Worm (Caenorhabditis elegans) whole organism, young adult: ENCODE data around the gene R10D12.6.

Source experiments
- B0019.2 ChIP-seq: fragments of 200-800 bp; sonication (Bioruptor generic); conservative IDR thresholded peaks from 2 replicates; pipeline ENCODE4 v1.3.6; 2022; ENCODE audit warnings: missing genetic modification reagents, missing genetic modification characterization, missing compliant biosample characterization
- F23B12.7 ChIP-seq: sonication (generic microtip); optimal IDR thresholded peaks from 2 replicates; lab custom pipeline; 2017; ENCODE audit warnings: missing genetic modification characterization, mild to moderate bottlenecking, missing compliant biosample characterization, antibody characterized with exemption, moderate library complexity; ENCODE audit not compliant: insufficient read depth
- Y79H2A.3 ChIP-seq: fragments of 200-800 bp; sonication (Bioruptor generic); conservative IDR thresholded peaks from 2 replicates; pipeline ENCODE4 v1.3.6; 2022; ENCODE audit warnings: missing genetic modification reagents, missing genetic modification characterization, missing compliant biosample characterization
- ama-1 ChIP-seq, 3 experiments: fragments of 150-350 bp in 1 of 3; sonication (generic microtip) in 2 of 3; optimal IDR thresholded peaks; 2 replicates each; lab custom pipeline; 2014 to 2018; ENCODE audit warnings: missing biosample characterization in 2 of 3, missing genetic modification characterization in 2 of 3, missing genetic modification reagents in 2 of 3
- egl-44 ChIP-seq: fragments of 200-800 bp; sonication (Bioruptor generic); IDR thresholded peaks from 2 replicates; pipeline ENCODE4 v1.3.6; 2022; ENCODE audit warnings: missing genetic modification reagents, missing genetic modification characterization, missing compliant biosample characterization
- let-607 ChIP-seq, 2 experiments: fragments of 200-800 bp in 1 of 2; sonication (Bioruptor generic) in 1 of 2; sonication (generic microtip) in 1 of 2; optimal IDR thresholded peaks; 2 replicates each; lab custom pipeline; 2016 to 2018; ENCODE audit warnings: mild to moderate bottlenecking in 2 of 2, missing compliant biosample characterization in 2 of 2, missing genetic modification characterization in 2 of 2, moderate library complexity in 2 of 2, missing genotype in 1 of 2
- lin-54 ChIP-seq: fragments of 200-800 bp; sonication (Bioruptor generic); optimal IDR thresholded peaks from 2 replicates; lab custom pipeline; 2018; ENCODE audit warnings: mild to moderate bottlenecking, missing genetic modification characterization, missing compliant biosample characterization
- mcd-1 ChIP-seq: fragments of 200-800 bp; sonication (Bioruptor generic); IDR thresholded peaks from 2 replicates; pipeline ENCODE4 v1.3.6; 2022; ENCODE audit warnings: missing genetic modification reagents, missing genetic modification characterization, missing compliant biosample characterization
- nhr-27 ChIP-seq: fragments of 200-800 bp; sonication (Bioruptor generic); optimal IDR thresholded peaks from 2 replicates; lab custom pipeline; 2018; ENCODE audit warnings: mild to moderate bottlenecking, missing genetic modification characterization, moderate library complexity, missing compliant biosample characterization
- sea-2 ChIP-seq: fragments of 200-800 bp; sonication (Bioruptor generic); IDR thresholded peaks from 2 replicates; pipeline ENCODE4 v1.3.6; 2022; ENCODE audit warnings: missing genetic modification characterization, missing compliant biosample characterization
- snpc-4 ChIP-seq, 5 experiments: fragments of 150-350 bp in 1 of 5; sonication (generic microtip) in 4 of 5; optimal IDR thresholded peaks; 2 replicates each; lab custom pipeline; 2014 to 2018; ENCODE audit warnings: missing genetic modification characterization in 5 of 5, missing biosample characterization in 3 of 5, antibody characterized with exemption in 2 of 5, mild to moderate bottlenecking in 2 of 5, missing compliant biosample characterization in 2 of 5, missing genotype in 2 of 5, moderate library complexity in 2 of 5, missing genetic modification reagents in 1 of 5
- tlf-1 ChIP-seq: fragments of 200-800 bp; sonication (Bioruptor generic); optimal IDR thresholded peaks from 2 replicates; lab custom pipeline; 2018; ENCODE audit warnings: mild to moderate bottlenecking, missing genetic modification characterization, missing compliant biosample characterization
- unc-130 ChIP-seq: sonication (generic microtip); optimal IDR thresholded peaks from 2 replicates; lab custom pipeline; 2016; ENCODE audit warnings: missing genetic modification reagents, missing genetic modification characterization, missing compliant biosample characterization
- unc-62 ChIP-seq: fragments of 150-350 bp; optimal IDR thresholded peaks from 2 replicates; lab custom pipeline; 2014; ENCODE audit warnings: missing biosample characterization, missing genetic modification reagents, missing genetic modification characterization

- TF ChIP-seq unc-130 (no peak), let-607 (tag; optimal IDR thresholded peaks at IDR 0.05; lab: Kevin White, UChicago) (no peak), F23B12.7 (no peak), mcd-1 (GFP tag; lab: Robert Waterston, UW) (no peak), tlf-1 (no peak), sea-2 (GFP tag; lab: Robert Waterston, UW) (no peak), snpc-4 (GFP tag; optimal IDR thresholded peaks at IDR 0.05; lab: Kevin White, UChicago) (no peak), snpc-4 (tag; optimal IDR thresholded peaks at IDR 0.05; lab: Kevin White, UChicago) (no peak), lin-54 (GFP tag; lab: Kevin White, UChicago) (no peak), unc-62 (GFP tag; lab: Kevin White, UChicago) (no peak), ama-1 (optimal IDR thresholded peaks at IDR 0.05; lab: Kevin White, UChicago) (no peak), ama-1 (GFP tag; optimal IDR thresholded peaks at IDR 0.05; lab: Kevin White, UChicago) (no peak), B0019.2 (no peak), nhr-27 (tag; lab: Kevin White, UChicago) (no peak), Y79H2A.3 (GFP tag; lab: Robert Waterston, UW) (no peak), egl-44 (GFP tag; lab: Robert Waterston, UW) (no peak)
Observed at ce11 chrV:13920730-13921129, 28.4 kb upstream of the R10D12.6 start, which contains the start of gene srx-42.
